Worm (Caenorhabditis elegans) whole organism, midembryonic: ENCODE measurements around the gene F36F12.2.

Experiments
- T22C8.4 ChIP-seq: fragments of 200-800 bp; sonication (Bioruptor generic); IDR thresholded peaks from 2 replicates; pipeline ENCODE4 v1.3.6; 2022; ENCODE audit warnings: missing genetic modification characterization, missing compliant biosample characterization
- cog-1 ChIP-seq: sonication (generic microtip); optimal IDR thresholded peaks from 2 replicates; lab custom pipeline; 2016; ENCODE audit warnings: missing genetic modification characterization, missing compliant biosample characterization
- flt-1 ChIP-seq: fragments of 200-800 bp; sonication (Bioruptor generic); IDR thresholded peaks from 2 replicates; pipeline ENCODE4 v1.3.6; 2022; ENCODE audit warnings: missing genetic modification characterization, missing compliant biosample characterization
- klf-2 ChIP-seq: fragments of 200-800 bp; sonication (Bioruptor generic); conservative IDR thresholded peaks from 2 replicates; pipeline ENCODE4 v1.3.6; 2022; ENCODE audit warnings: missing genetic modification reagents, missing genetic modification characterization, missing compliant biosample characterization
- med-1 ChIP-seq: sonication (generic microtip); optimal IDR thresholded peaks from 2 replicates; lab custom pipeline; 2017; ENCODE audit warnings: missing genetic modification characterization, mild to moderate bottlenecking, missing compliant biosample characterization, antibody characterized with exemption, missing genetic modification reagents; ENCODE audit not compliant: insufficient read depth
- ref-1 ChIP-seq: fragments of 200-800 bp; sonication (Bioruptor generic); conservative IDR thresholded peaks from 2 replicates; pipeline ENCODE4 v1.3.6; 2022; ENCODE audit warnings: missing genetic modification reagents, missing genetic modification characterization, missing compliant biosample characterization
- tab-1 ChIP-seq: fragments of 200-800 bp; sonication (Bioruptor generic); IDR thresholded peaks from 2 replicates; pipeline ENCODE4 v1.3.6; 2022; ENCODE audit warnings: missing genetic modification characterization, missing compliant biosample characterization
- ztf-23 ChIP-seq: fragments of 200-800 bp; sonication (Bioruptor generic); IDR thresholded peaks from 2 replicates; pipeline ENCODE4 v1.3.6; 2022; ENCODE audit warnings: missing genetic modification reagents, missing genetic modification characterization, missing compliant biosample characterization
- ztf-29 ChIP-seq: fragments of 200-800 bp; sonication (Bioruptor generic); IDR thresholded peaks from 2 replicates; pipeline ENCODE4 v1.3.6; 2022; ENCODE audit warnings: missing genetic modification reagents, missing genetic modification characterization, missing compliant biosample characterization

The F36F12.2 gene

ce11 chrV:2050790-2051189 lies 44.3 kb downstream of the F36F12.2 start:
- TF ChIP-seq cog-1 (tag; lab: Kevin White, UChicago) (no peak), T22C8.4 (GFP tag; lab: Robert Waterston, UW) (no peak), klf-2 (GFP tag; lab: Robert Waterston, UW) (no peak), flt-1 (GFP tag; lab: Robert Waterston, UW) (no peak), tab-1 (no peak), ref-1 (GFP tag; lab: Robert Waterston, UW) (no peak), ztf-29 (GFP tag; lab: Robert Waterston, UW) (no peak), ztf-23 (GFP tag; lab: Robert Waterston, UW) (0 out of 2 replicates have a peak, but pooled peaks have one; percentile 41)

ce11 chrV:2050136-2050535 lies 45.0 kb downstream of the F36F12.2 start, which contains the start of gene comt-4:
Gene comt-4, minus strand, starts transcription at chrV:2050185.
- TF ChIP-seq ztf-29 (GFP tag; lab: Robert Waterston, UW) (no peak), tab-1 (no peak), ztf-23 (GFP tag; lab: Robert Waterston, UW) (no peak), flt-1 (GFP tag; lab: Robert Waterston, UW) (no peak), T22C8.4 (GFP tag; lab: Robert Waterston, UW) (no peak), klf-2 (GFP tag; lab: Robert Waterston, UW) (no peak), med-1 (GFP tag; lab: Kevin White, UChicago) (no peak), ref-1 (GFP tag; lab: Robert Waterston, UW) (no peak), cog-1 (tag; lab: Kevin White, UChicago) (no peak)

ce11 chrV:2045956-2046355 lies 49.1 kb downstream of the F36F12.2 start, which contains the start of gene Y40B10A.5:
Gene Y40B10A.5, minus strand, starts transcription at chrV:2046056.
- TF ChIP-seq flt-1 (GFP tag; lab: Robert Waterston, UW) = no peak
- TF ChIP-seq ztf-29 (GFP tag; lab: Robert Waterston, UW) = no peak
- TF ChIP-seq klf-2 (GFP tag; lab: Robert Waterston, UW) = no peak
- no peak for TF ChIP-seq med-1 (GFP tag; lab: Kevin White, UChicago)
- TF ChIP-seq ref-1 (GFP tag; lab: Robert Waterston, UW) = no peak
- no peak for TF ChIP-seq T22C8.4 (GFP tag; lab: Robert Waterston, UW)
- no peak for TF ChIP-seq tab-1
- no peak for TF ChIP-seq cog-1 (tag; lab: Kevin White, UChicago)
- no peak for TF ChIP-seq ztf-23 (GFP tag; lab: Robert Waterston, UW)
